Worm (Caenorhabditis elegans) whole organism, early embryonic: ENCODE measurements around the gene ptr-6.

Experiments
- B0310.2 ChIP-seq: sonication (generic microtip); optimal IDR thresholded peaks from 2 replicates; lab custom pipeline; 2016; ENCODE audit warnings: mild to moderate bottlenecking, missing genetic modification characterization, missing compliant biosample characterization
- F13C5.2 ChIP-seq: sonication (generic microtip); optimal IDR thresholded peaks from 2 replicates; lab custom pipeline; 2017; ENCODE audit warnings: mild to moderate bottlenecking, missing genetic modification characterization, inconsistent platforms, missing compliant biosample characterization
- aly-1 ChIP-seq: sonication (generic microtip); optimal IDR thresholded peaks from 2 replicates; lab custom pipeline; 2016; ENCODE audit warnings: missing genetic modification characterization, missing compliant biosample characterization
- ama-1 ChIP-seq: fragments of 150-350 bp; optimal IDR thresholded peaks from 2 replicates; lab custom pipeline; 2014
- ceh-13 ChIP-seq: fragments of 200-800 bp; sonication (Bioruptor generic); optimal IDR thresholded peaks from 2 replicates; lab custom pipeline; 2018; ENCODE audit warnings: mild to moderate bottlenecking, missing genetic modification characterization, missing compliant biosample characterization
- ceh-36 ChIP-seq: sonication (generic microtip); optimal IDR thresholded peaks from 2 replicates; lab custom pipeline; 2016; ENCODE audit warnings: missing genetic modification characterization, inconsistent platforms, missing compliant biosample characterization
- ets-7 ChIP-seq: sonication (generic microtip); optimal IDR thresholded peaks from 2 replicates; lab custom pipeline; 2016; ENCODE audit warnings: missing genotype, missing genetic modification characterization, missing compliant biosample characterization
- flt-1 ChIP-seq: fragments of 200-800 bp; sonication (Bioruptor generic); IDR thresholded peaks from 2 replicates; pipeline ENCODE4 v1.3.6; 2022; ENCODE audit warnings: missing genetic modification characterization, missing compliant biosample characterization
- hmbx-1 ChIP-seq: sonication (generic microtip); optimal IDR thresholded peaks from 2 replicates; lab custom pipeline; 2016; ENCODE audit warnings: mild to moderate bottlenecking, missing genetic modification characterization, missing compliant biosample characterization
- hmg-4 ChIP-seq: fragments of 200-800 bp; sonication (Bioruptor generic); optimal IDR thresholded peaks from 2 replicates; lab custom pipeline; 2018; ENCODE audit warnings: mild to moderate bottlenecking, missing genetic modification characterization, missing compliant biosample characterization
- hnd-1 ChIP-seq: sonication (generic microtip); optimal IDR thresholded peaks from 2 replicates; lab custom pipeline; 2016; ENCODE audit warnings: missing genetic modification characterization, missing compliant biosample characterization
- pes-1 ChIP-seq: fragments of 200-800 bp; sonication (Bioruptor generic); IDR thresholded peaks from 2 replicates; pipeline ENCODE4 v1.3.6; 2022; ENCODE audit warnings: missing genetic modification reagents, missing genetic modification characterization, missing compliant biosample characterization
- scrt-1 ChIP-seq: fragments of 200-800 bp; sonication (Bioruptor generic); IDR thresholded peaks from 2 replicates; pipeline ENCODE4 v1.3.6; 2022; ENCODE audit warnings: missing genetic modification characterization, missing compliant biosample characterization
- sea-1 ChIP-seq: fragments of 200-800 bp; sonication (Bioruptor generic); conservative IDR thresholded peaks from 2 replicates; pipeline ENCODE4 v1.3.6; 2022; ENCODE audit warnings: missing genetic modification characterization, missing compliant biosample characterization
- tbx-11 ChIP-seq: fragments of 200-800 bp; sonication (Bioruptor generic); IDR thresholded peaks from 2 replicates; pipeline ENCODE4 v1.3.6; 2022; ENCODE audit warnings: missing genetic modification characterization, missing compliant biosample characterization
- tbx-37 ChIP-seq: fragments of 200-800 bp; sonication (Bioruptor generic); conservative IDR thresholded peaks from 2 replicates; pipeline ENCODE4 v1.3.6; 2022; ENCODE audit warnings: missing genetic modification reagents, missing genetic modification characterization, missing compliant biosample characterization
- tra-4 ChIP-seq: sonication (generic microtip); optimal IDR thresholded peaks from 2 replicates; lab custom pipeline; 2017; ENCODE audit warnings: missing genetic modification characterization, missing compliant biosample characterization

Gene ptr-6

DNA sequence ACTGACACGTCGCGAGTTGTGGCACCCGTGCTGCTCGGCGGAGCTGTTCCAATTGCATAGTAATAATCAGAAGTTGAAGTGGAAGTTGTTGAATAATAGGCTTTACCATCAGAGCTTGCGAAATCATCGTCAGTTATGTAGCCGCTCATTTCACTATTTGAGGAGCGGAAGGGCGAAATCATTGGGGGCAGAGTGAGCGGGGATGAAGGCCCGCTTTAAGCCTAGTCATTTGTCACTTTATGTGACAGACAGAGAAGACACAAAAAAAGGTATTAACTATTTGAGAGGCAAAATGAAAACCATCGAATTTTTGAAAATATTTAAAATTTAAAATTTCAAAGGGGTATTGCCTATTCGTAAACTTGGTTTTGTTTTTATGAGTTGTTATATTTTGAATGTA is 28.3 kb downstream of the ptr-6 start:
- TF ChIP-seq tbx-37 (GFP tag; lab: Robert Waterston, UW), result no peak
- TF ChIP-seq aly-1 (tag; lab: Kevin White, UChicago), result no peak
- no peak for TF ChIP-seq flt-1 (GFP tag; lab: Robert Waterston, UW)
- TF ChIP-seq tbx-11, result no peak
- TF ChIP-seq hmbx-1 (tag; lab: Kevin White, UChicago), result no peak
- no peak for TF ChIP-seq tra-4
- no peak for TF ChIP-seq hnd-1 (tag; lab: Kevin White, UChicago)

DNA sequence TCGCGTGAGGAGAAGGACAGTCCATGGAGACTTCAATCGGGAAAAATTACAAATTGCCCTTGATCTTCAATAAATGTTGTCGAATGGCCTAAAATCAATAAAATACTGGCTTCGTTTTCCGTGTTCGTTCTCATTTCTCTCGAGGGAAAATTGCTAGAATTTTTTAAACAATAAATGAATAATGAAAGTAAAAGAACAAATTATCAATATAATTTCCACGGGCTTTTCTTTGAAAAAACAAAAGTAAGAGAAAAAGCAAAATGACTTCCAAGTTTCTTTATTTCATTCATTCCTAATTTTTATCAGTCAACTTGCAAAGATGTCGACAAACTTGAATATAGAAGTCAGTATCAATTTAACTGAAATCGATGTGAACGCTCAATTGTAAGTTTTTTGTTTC is 34.0 kb downstream of the ptr-6 start, which contains the start of gene C34F11.1:
C34F11.1 (plus strand) TSS at position 301 of the 400 bp plus-strand sequence.
- TF ChIP-seq ceh-36 (tag; lab: Kevin White, UChicago) (no peak), tbx-11 (no peak), scrt-1 (GFP tag; lab: Robert Waterston, UW) (no peak), hmg-4 (no peak), hnd-1 (tag; lab: Kevin White, UChicago) (no peak), ama-1 (no peak), flt-1 (GFP tag; lab: Robert Waterston, UW) (no peak), pes-1 (no peak)

DNA sequence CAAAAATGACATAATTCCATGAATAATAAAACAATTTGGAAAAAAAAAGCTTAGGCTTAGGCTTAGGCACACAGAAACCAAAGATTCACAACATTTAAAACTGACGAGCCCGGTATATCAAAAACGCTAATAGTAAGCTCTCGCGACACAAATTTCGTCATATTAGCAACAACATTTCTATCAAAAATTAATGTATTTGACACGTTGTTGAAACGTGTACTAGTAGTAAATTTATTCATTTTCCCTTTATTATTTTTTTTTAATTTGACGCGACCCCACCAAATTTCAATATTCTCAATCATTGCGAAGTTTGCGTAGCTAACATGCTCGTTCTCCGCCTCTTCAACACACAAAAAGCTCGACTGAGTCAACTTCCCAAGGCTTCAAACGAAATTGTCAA is 34.7 kb downstream of the ptr-6 start, which contains the start of gene C34F11.2:
C34F11.2 (plus strand) TSS at position 301 of the 400 bp plus-strand sequence.
- TF ChIP-seq aly-1 (tag; lab: Kevin White, UChicago) (no peak), tbx-11 (no peak), B0310.2 (tag; lab: Kevin White, UChicago) (no peak)

DNA sequence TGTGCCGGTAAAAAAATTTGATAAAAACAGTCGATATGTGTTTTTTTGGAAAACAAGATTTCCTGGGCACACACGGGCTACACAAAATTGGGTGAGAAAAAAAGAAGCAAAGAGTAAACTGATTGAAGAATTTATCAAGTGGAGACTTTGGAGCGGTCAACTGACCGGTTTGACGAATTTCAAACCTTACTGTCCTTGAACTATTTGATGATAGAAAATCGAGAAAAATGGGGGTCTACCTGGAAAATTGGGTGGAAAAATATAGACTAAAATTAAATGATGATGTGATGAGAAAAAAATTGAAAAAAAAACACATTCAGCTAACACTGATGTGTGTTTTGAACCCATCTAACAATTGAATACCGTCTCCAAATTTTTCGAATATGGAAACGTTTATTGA is 35.8 kb downstream of the ptr-6 start, which contains the start of gene C34F11.8:
C34F11.8 (minus strand) TSS at position 135 of the 400 bp plus-strand sequence.
- TF ChIP-seq F13C5.2 (tag; lab: Kevin White, UChicago) (no peak), tra-4 (no peak), B0310.2 (tag; lab: Kevin White, UChicago) (no peak)

DNA sequence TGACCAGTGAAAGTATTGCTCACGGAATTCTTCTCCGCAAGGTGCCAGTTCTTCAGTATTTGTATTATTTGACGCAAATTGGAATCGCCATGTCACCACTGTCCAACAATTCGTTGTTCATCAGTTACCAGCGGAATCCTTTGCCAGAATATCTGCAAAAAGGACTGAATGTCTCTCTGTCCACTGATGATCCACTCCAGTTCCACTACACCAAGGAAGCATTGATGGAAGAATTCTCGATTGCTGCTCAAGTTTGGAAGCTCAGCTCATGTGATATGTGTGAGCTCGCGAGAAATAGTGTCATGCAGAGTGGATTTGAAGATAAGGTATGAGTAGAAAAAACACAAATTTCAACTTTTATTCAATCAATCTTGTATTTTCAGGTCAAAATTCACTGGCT is 37.5 kb downstream of the ptr-6 start:
- TF ChIP-seq hnd-1 (tag; lab: Kevin White, UChicago) (no peak), ets-7 (no peak), pes-1 (no peak), tbx-37 (GFP tag; lab: Robert Waterston, UW) (no peak), ceh-36 (tag; lab: Kevin White, UChicago) (no peak), flt-1 (GFP tag; lab: Robert Waterston, UW) (no peak), F13C5.2 (tag; lab: Kevin White, UChicago) (no peak)

DNA sequence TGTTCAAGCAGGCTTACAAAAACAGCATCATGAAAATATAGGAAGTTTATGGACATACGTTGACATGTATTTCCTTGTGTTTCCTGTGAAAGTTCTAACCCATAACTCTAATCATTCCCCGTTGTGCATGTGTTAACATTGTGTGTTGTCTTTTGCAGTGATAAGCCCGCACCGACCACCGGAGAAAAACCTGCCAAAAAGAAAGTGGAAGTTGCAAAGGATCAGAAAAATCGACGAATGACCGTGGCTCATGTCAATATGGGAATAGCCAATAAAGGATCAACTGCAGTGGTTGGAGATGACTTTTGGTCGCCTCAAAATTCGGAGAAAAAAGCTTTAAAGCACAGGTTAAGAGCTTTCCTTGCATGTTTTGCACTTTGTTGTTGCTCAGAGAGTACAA is 41.4 kb downstream of the ptr-6 start:
- TF ChIP-seq aly-1 (tag; lab: Kevin White, UChicago) (no peak), F13C5.2 (tag; lab: Kevin White, UChicago) (no peak), flt-1 (GFP tag; lab: Robert Waterston, UW) (no peak), tbx-37 (GFP tag; lab: Robert Waterston, UW) (no peak), ceh-13 (no peak), tbx-11 (no peak), ama-1 (no peak), B0310.2 (tag; lab: Kevin White, UChicago) (no peak), sea-1 (no peak), ceh-36 (tag; lab: Kevin White, UChicago) (no peak), hnd-1 (tag; lab: Kevin White, UChicago) (no peak), hmg-4 (no peak), ets-7 (no peak)

DNA sequence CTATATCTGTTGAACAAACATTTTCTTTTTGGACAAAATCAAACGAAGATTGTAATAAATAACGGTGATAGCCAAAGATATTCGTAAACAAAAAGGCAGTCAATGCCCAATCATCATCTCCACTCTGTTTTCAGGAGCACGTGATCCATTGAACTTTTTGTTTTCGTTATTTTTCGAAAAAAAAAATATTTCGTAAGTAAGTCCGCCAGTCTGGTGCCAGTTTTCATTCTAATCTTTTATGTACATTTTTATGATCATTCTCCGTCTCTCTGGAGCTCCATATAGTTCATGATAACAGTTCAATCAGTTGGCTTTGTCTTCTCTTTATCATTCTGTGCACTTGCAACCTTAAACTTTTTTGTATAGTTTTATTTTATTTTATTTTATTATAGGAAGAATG is 43.7 kb downstream of the ptr-6 start, which contains the start of gene ampd-1:
ampd-1 (plus strand) TSS at position 393 of the 400 bp plus-strand sequence.
- TF ChIP-seq ceh-13 (no peak), ets-7 (no peak), pes-1 (no peak), hmbx-1 (tag; lab: Kevin White, UChicago) (no peak), hmg-4 (no peak), ama-1 (no peak), sea-1 (no peak), F13C5.2 (tag; lab: Kevin White, UChicago) (no peak), tbx-11 (no peak), B0310.2 (tag; lab: Kevin White, UChicago) (no peak), tra-4 (no peak), hnd-1 (tag; lab: Kevin White, UChicago) (no peak), tbx-37 (GFP tag; lab: Robert Waterston, UW) (no peak), scrt-1 (GFP tag; lab: Robert Waterston, UW) (no peak), flt-1 (GFP tag; lab: Robert Waterston, UW) (no peak), aly-1 (tag; lab: Kevin White, UChicago) (no peak), ceh-36 (tag; lab: Kevin White, UChicago) (no peak)

DNA sequence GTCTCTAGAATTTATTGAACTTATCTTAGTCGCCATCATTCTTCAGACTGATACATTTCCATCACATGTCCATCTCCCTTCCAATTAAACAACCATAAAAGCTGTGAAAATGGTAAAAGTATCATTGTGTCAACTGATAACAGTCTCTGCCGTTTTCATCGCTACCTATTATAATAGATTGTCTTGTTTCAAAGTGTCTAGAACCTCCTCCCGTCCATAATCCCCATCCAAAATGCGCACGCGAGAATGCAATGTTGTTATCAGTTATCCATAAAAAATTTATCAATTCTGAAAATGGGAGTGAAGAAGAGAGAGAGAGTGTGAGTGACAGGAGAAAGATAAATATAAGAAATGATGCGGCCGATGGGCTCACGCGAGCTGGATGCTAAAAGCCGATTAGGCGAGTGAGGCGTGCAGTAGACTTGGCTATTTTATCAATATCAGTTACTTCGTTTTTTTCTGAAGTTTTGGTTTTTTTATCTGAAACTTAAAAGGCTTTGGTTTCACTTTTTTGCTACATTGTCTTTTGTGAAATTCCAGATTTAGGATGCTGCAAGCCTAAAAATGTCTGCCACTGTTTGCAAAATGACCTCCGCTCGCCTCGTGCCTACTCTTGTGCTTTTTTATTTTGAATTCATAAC is 44.6 kb downstream of the ptr-6 start:
- TF ChIP-seq ceh-13 (no peak), tbx-11 (no peak), flt-1 (GFP tag; lab: Robert Waterston, UW) (no peak), hmg-4 (no peak), ama-1 (no peak), hmbx-1 (tag; lab: Kevin White, UChicago) (no peak), pes-1 (no peak), ceh-36 (tag; lab: Kevin White, UChicago) (no peak), hnd-1 (tag; lab: Kevin White, UChicago) (no peak), tbx-37 (GFP tag; lab: Robert Waterston, UW) (no peak), scrt-1 (GFP tag; lab: Robert Waterston, UW) (no peak)
